Worm (Caenorhabditis elegans) whole organism, L4 larva: ENCODE measurements around the gene C24F3.2.

ENCODE experiments used
- arid-1 ChIP-seq: fragments of 200-800 bp; sonication (Bioruptor generic); conservative IDR thresholded peaks from 2 replicates; pipeline ENCODE4 v1.3.6; 2022; ENCODE audit warnings: missing genetic modification reagents, missing genetic modification characterization, missing compliant biosample characterization
- ceh-32 ChIP-seq: sonication (generic microtip); optimal IDR thresholded peaks from 2 replicates; lab custom pipeline; 2016; ENCODE audit warnings: mild to moderate bottlenecking, missing genetic modification characterization, missing compliant biosample characterization; ENCODE audit not compliant: poor library complexity
- egl-43 ChIP-seq: fragments of 200-800 bp; sonication (Bioruptor generic); IDR thresholded peaks from 2 replicates; pipeline ENCODE4 v1.3.6; 2022; ENCODE audit warnings: missing genetic modification reagents, missing genetic modification characterization, missing compliant biosample characterization
- lin-39 ChIP-seq: fragments of 150-350 bp; optimal IDR thresholded peaks from 2 replicates; lab custom pipeline; 2014; ENCODE audit warnings: missing biosample characterization, missing genetic modification reagents, missing genetic modification characterization
- nhr-41 ChIP-seq: fragments of 200-800 bp; sonication (Bioruptor generic); IDR thresholded peaks from 2 replicates; pipeline ENCODE4 v1.3.6; 2022; ENCODE audit warnings: missing genetic modification reagents, missing genetic modification characterization, missing compliant biosample characterization
- nhr-77 ChIP-seq: fragments of 150-350 bp; optimal IDR thresholded peaks from 2 replicates; lab custom pipeline; 2014; ENCODE audit warnings: missing biosample characterization, missing genetic modification characterization
- pqm-1 ChIP-seq: sonication (generic microtip); optimal IDR thresholded peaks from 2 replicates; lab custom pipeline; 2017; ENCODE audit warnings: missing biosample characterization, missing genetic modification characterization
- unc-39 ChIP-seq: sonication (generic microtip); optimal IDR thresholded peaks from 2 replicates; lab custom pipeline; 2017; ENCODE audit warnings: missing biosample characterization, missing genetic modification characterization
- zfp-3 ChIP-seq: fragments of 200-800 bp; sonication (Bioruptor generic); conservative IDR thresholded peaks from 2 replicates; pipeline ENCODE4 v1.3.6; 2022; ENCODE audit warnings: missing genetic modification reagents, missing genetic modification characterization, missing compliant biosample characterization

DNA sequence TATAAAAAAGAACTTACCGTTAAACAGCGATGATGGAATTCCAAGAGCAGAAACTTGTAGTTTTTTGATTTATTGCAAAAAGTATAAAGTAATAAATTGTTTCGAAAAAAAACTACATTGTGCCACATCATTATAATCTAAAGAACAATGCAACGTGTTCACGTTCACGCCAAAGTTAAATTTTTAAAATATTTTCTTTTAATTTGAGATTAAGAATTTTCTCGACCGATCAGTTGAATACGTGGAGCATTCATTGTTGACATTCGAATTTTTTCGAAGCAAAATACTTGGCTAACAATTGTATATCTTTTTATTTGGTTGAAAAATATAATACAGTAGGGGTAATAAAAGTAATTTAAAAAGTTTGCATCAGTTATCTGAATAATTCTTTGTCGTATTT is 8.6 kb downstream of the C24F3.2 start, which contains the start of gene F01G10.5:
- TF ChIP-seq nhr-41: no peak
- TF ChIP-seq nhr-77 (tag; lab: Kevin White, UChicago): no peak
- no peak for TF ChIP-seq lin-39 (tag; lab: Kevin White, UChicago)
- no peak for TF ChIP-seq pqm-1 (tag; lab: Kevin White, UChicago)
- TF ChIP-seq unc-39 (tag; lab: Kevin White, UChicago): no peak
- TF ChIP-seq ceh-32: no peak
- no peak for TF ChIP-seq arid-1 (GFP tag; lab: Robert Waterston, UW)
- no peak for TF ChIP-seq zfp-3 (GFP tag; lab: Robert Waterston, UW)
- no peak for TF ChIP-seq egl-43
